Fruit fly (Drosophila melanogaster) whole organism, embryonic: ENCODE measurements around the gene RluA-1.

ENCODE experiments used
- CG12104 ChIP-seq: fragments of 200-800 bp; sonication (Bioruptor generic); optimal IDR thresholded peaks from 3 replicates; lab custom pipeline; 2016; ENCODE audit warnings: missing biosample characterization, missing genetic modification characterization
- CG13424 ChIP-seq: fragments of 200-800 bp; sonication (Bioruptor generic); optimal IDR thresholded peaks from 2 replicates; lab custom pipeline; 2019; ENCODE audit warnings: missing biosample characterization, mild to moderate bottlenecking, missing genetic modification characterization, moderate library complexity
- CG15514 ChIP-seq: fragments of 200-800 bp; sonication (Bioruptor generic); optimal IDR thresholded peaks from 3 replicates; lab custom pipeline; 2017; ENCODE audit warnings: missing biosample characterization, missing genetic modification characterization, mild to moderate bottlenecking, moderate library complexity, missing genetic modification reagents
- CG1647 ChIP-seq: fragments of 200-800 bp; sonication (Bioruptor generic); optimal IDR thresholded peaks from 3 replicates; lab custom pipeline; 2016; ENCODE audit warnings: missing biosample characterization, missing genetic modification characterization
- CG16779 ChIP-seq: fragments of 200-800 bp; sonication (Bioruptor generic); IDR thresholded peaks from 2 replicates; pipeline ENCODE4 v1.3.6; 2022; ENCODE audit warnings: missing biosample characterization, missing genetic modification characterization
- CG18262 ChIP-seq: fragments of 200-800 bp; optimal IDR thresholded peaks from 3 replicates; lab custom pipeline; 2019; ENCODE audit warnings: missing biosample characterization, mild to moderate bottlenecking, missing genetic modification characterization, moderate library complexity
- CG2116 ChIP-seq: fragments of 200-800 bp; sonication (Bioruptor generic); optimal IDR thresholded peaks from 3 replicates; lab custom pipeline; 2018; ENCODE audit warnings: missing biosample characterization, mild to moderate bottlenecking, missing genetic modification characterization
- CG2889 ChIP-seq: fragments of 200-800 bp; sonication (Bioruptor generic); IDR thresholded peaks from 3 replicates; pipeline ENCODE4 v1.3.6; 2022; ENCODE audit warnings: missing biosample characterization, missing genetic modification characterization
- CG30020 ChIP-seq: fragments of 200-800 bp; optimal IDR thresholded peaks from 2 replicates; lab custom pipeline; 2019; ENCODE audit warnings: missing biosample characterization, mild to moderate bottlenecking, missing genetic modification characterization, moderate library complexity
- CG32767 ChIP-seq: fragments of 200-800 bp; sonication (Bioruptor generic); IDR thresholded peaks from 2 replicates; pipeline ENCODE4 v1.3.6; 2022; ENCODE audit warnings: missing biosample characterization, missing genetic modification characterization
- CG3838 ChIP-seq: fragments of 200-800 bp; sonication (Bioruptor generic); optimal IDR thresholded peaks from 3 replicates; lab custom pipeline; 2016; ENCODE audit warnings: missing biosample characterization, missing genetic modification characterization
- CG43689 ChIP-seq: fragments of 200-800 bp; sonication (Bioruptor generic); IDR thresholded peaks from 2 replicates; pipeline ENCODE4 v1.3.6; 2022; ENCODE audit warnings: missing biosample characterization, missing genetic modification characterization
- CG5953 ChIP-seq: fragments of 200-800 bp; sonication (Bioruptor generic); IDR thresholded peaks from 2 replicates; pipeline ENCODE4 v1.3.6; 2022; ENCODE audit warnings: missing biosample characterization, missing genetic modification characterization
- CG6765 ChIP-seq: fragments of 200-800 bp; sonication (Bioruptor generic); optimal IDR thresholded peaks from 3 replicates; lab custom pipeline; 2017; ENCODE audit warnings: missing biosample characterization, mild to moderate bottlenecking, missing genetic modification characterization
- CG6854 ChIP-seq: fragments of 200-800 bp; sonication (Bioruptor generic); optimal IDR thresholded peaks from 3 replicates; lab custom pipeline; 2017; ENCODE audit warnings: missing biosample characterization, mild to moderate bottlenecking, missing genetic modification characterization
- CG7556 ChIP-seq: fragments of 200-800 bp; sonication (Bioruptor generic); optimal IDR thresholded peaks from 2 replicates; lab custom pipeline; 2017; ENCODE audit warnings: missing biosample characterization, mild to moderate bottlenecking, missing genetic modification characterization
- CG7963 ChIP-seq: fragments of 200-800 bp; sonication (Bioruptor generic); IDR thresholded peaks from 3 replicates; pipeline ENCODE4 v1.3.6; 2022; ENCODE audit warnings: missing biosample characterization, missing genetic modification characterization; ENCODE audit not compliant: partially characterized antibody
- CG8388 ChIP-seq: fragments of 200-800 bp; sonication (Bioruptor generic); optimal IDR thresholded peaks from 2 replicates; lab custom pipeline; 2019; ENCODE audit warnings: missing biosample characterization, mild to moderate bottlenecking, missing genetic modification characterization, moderate library complexity
- CG9437 ChIP-seq: fragments of 200-800 bp; sonication (Bioruptor generic); optimal IDR thresholded peaks from 2 replicates; lab custom pipeline; 2018; ENCODE audit warnings: missing biosample characterization, mild to moderate bottlenecking, missing genetic modification characterization
- Deaf1 ChIP-seq: fragments of 200-800 bp; optimal IDR thresholded peaks from 3 replicates; lab custom pipeline; 2019; ENCODE audit warnings: missing biosample characterization, mild to moderate bottlenecking, missing genetic modification characterization, moderate library complexity
- Dip2 ChIP-seq: fragments of 200-800 bp; sonication (Bioruptor generic); IDR thresholded peaks from 2 replicates; pipeline ENCODE4 v1.3.6; 2022; ENCODE audit warnings: missing biosample characterization, missing genetic modification characterization
- Dip3 ChIP-seq: fragments of 200-800 bp; sonication (Bioruptor generic); optimal IDR thresholded peaks from 3 replicates; lab custom pipeline; 2016; ENCODE audit warnings: missing biosample characterization, missing genetic modification characterization
- E2f1 ChIP-seq: fragments of 200-800 bp; sonication (Bioruptor generic); IDR thresholded peaks from 2 replicates; pipeline ENCODE4 v1.3.6; 2022; ENCODE audit warnings: missing biosample characterization, missing genetic modification characterization
- Fer2 ChIP-seq: fragments of 200-800 bp; sonication (Bioruptor generic); optimal IDR thresholded peaks from 2 replicates; lab custom pipeline; 2018; ENCODE audit warnings: missing biosample characterization, mild to moderate bottlenecking, missing genetic modification characterization, moderate library complexity
- H15 ChIP-seq: fragments of 200-800 bp; sonication (Bioruptor generic); IDR thresholded peaks from 3 replicates; pipeline ENCODE4 v1.3.6; 2022; ENCODE audit warnings: missing biosample characterization, missing genetic modification characterization
- HHEX ChIP-seq: fragments of 200-800 bp; sonication (Bioruptor generic); optimal IDR thresholded peaks from 3 replicates; lab custom pipeline; 2017; ENCODE audit warnings: missing biosample characterization, mild to moderate bottlenecking, missing genetic modification characterization, missing genetic modification reagents
- Hr51 ChIP-seq, 2 experiments: fragments of 200-800 bp; sonication (Bioruptor generic); optimal IDR thresholded peaks; 2 replicates in 1 of 2; 3 replicates in 1 of 2; lab custom pipeline; 2016 to 2018; ENCODE audit warnings: missing biosample characterization in 2 of 2, missing genetic modification characterization in 2 of 2, mild to moderate bottlenecking in 1 of 2, moderate library complexity in 1 of 2
- Hsf ChIP-seq: fragments of 200-800 bp; sonication (Bioruptor generic); optimal IDR thresholded peaks from 3 replicates; lab custom pipeline; 2016; ENCODE audit warnings: missing biosample characterization, missing genetic modification characterization
- Myb ChIP-seq: fragments of 200-800 bp; sonication (Bioruptor generic); optimal IDR thresholded peaks from 2 replicates; lab custom pipeline; 2016; ENCODE audit warnings: missing biosample characterization, missing genetic modification characterization
- Nf-YC ChIP-seq: fragments of 200-800 bp; optimal IDR thresholded peaks from 3 replicates; lab custom pipeline; 2019; ENCODE audit warnings: missing biosample characterization, mild to moderate bottlenecking, missing genetic modification characterization, moderate library complexity
- abd-A ChIP-seq: fragments of 200-800 bp; sonication (Bioruptor generic); optimal IDR thresholded peaks from 3 replicates; lab custom pipeline; 2019; ENCODE audit warnings: missing biosample characterization, mild to moderate bottlenecking, missing genetic modification characterization, moderate library complexity
- ara ChIP-seq: fragments of 200-800 bp; sonication (Bioruptor generic); IDR thresholded peaks from 2 replicates; pipeline ENCODE4 v1.3.6; 2022; ENCODE audit warnings: missing biosample characterization, missing genetic modification characterization
- bsh ChIP-seq, 2 experiments: fragments of 200-800 bp; sonication (Bioruptor generic); optimal IDR thresholded peaks; 2 replicates each; lab custom pipeline; 2017 to 2018; ENCODE audit warnings: mild to moderate bottlenecking in 2 of 2, missing biosample characterization in 2 of 2, missing genetic modification characterization in 2 of 2, moderate library complexity in 1 of 2
- crol ChIP-seq: fragments of 200-800 bp; sonication (Bioruptor generic); IDR thresholded peaks from 2 replicates; pipeline ENCODE4 v1.3.6; 2022; ENCODE audit warnings: missing biosample characterization, missing genetic modification characterization
- disco-r ChIP-seq: fragments of 200-800 bp; sonication (Bioruptor generic); optimal IDR thresholded peaks from 2 replicates; lab custom pipeline; 2016; ENCODE audit warnings: missing biosample characterization, missing genetic modification characterization
- dysf ChIP-seq: fragments of 200-800 bp; sonication (Bioruptor generic); IDR thresholded peaks from 3 replicates; pipeline ENCODE4 v1.3.6; 2022; ENCODE audit warnings: missing biosample characterization, missing genetic modification characterization
- emc ChIP-seq: fragments of 200-800 bp; sonication (Bioruptor generic); optimal IDR thresholded peaks from 2 replicates; lab custom pipeline; 2016; ENCODE audit warnings: missing biosample characterization, missing genetic modification characterization
- ind ChIP-seq: fragments of 200-800 bp; sonication (Bioruptor generic); optimal IDR thresholded peaks from 3 replicates; lab custom pipeline; 2016; ENCODE audit warnings: missing biosample characterization, missing genetic modification characterization
- kay ChIP-seq: fragments of 200-800 bp; sonication (Bioruptor generic); optimal IDR thresholded peaks from 2 replicates; lab custom pipeline; 2016; ENCODE audit warnings: missing biosample characterization, missing genetic modification characterization
- kni ChIP-seq: fragments of 200-800 bp; sonication (Bioruptor generic); optimal IDR thresholded peaks from 3 replicates; lab custom pipeline; 2017; ENCODE audit warnings: mild to moderate bottlenecking, missing biosample characterization, missing genetic modification reagents, missing genetic modification characterization
- lmd ChIP-seq: fragments of 200-800 bp; sonication (Bioruptor generic); IDR thresholded peaks from 2 replicates; pipeline ENCODE4 v1.3.6; 2022; ENCODE audit warnings: missing biosample characterization, missing genetic modification characterization
- otp ChIP-seq: fragments of 200-800 bp; sonication (Bioruptor generic); IDR thresholded peaks from 3 replicates; pipeline ENCODE4, ENCODE4 v1.3.6; 2022; ENCODE audit warnings: missing biosample characterization, missing genetic modification characterization
- pan ChIP-seq, 4 experiments: fragments of >200 bp in 3 of 4; fragments of 200-800 bp in 1 of 4; sonication (Bioruptor generic) in 1 of 4; optimal IDR thresholded peaks in 3 of 4; IDR thresholded peaks in 1 of 4; 2 replicates each; pipeline versions ENCODE4 v1.3.6 to Lab custom; 2017 to 2022; ENCODE audit warnings: missing biosample characterization in 2 of 4, missing genetic modification characterization in 2 of 4, mixed read lengths in 1 of 4
- pfk ChIP-seq: fragments of 200-800 bp; sonication (Bioruptor generic); optimal IDR thresholded peaks from 2 replicates; lab custom pipeline; 2018; ENCODE audit warnings: missing biosample characterization, mild to moderate bottlenecking, missing genetic modification characterization, moderate library complexity
- pho ChIP-seq: fragments of 200-800 bp; sonication (Bioruptor generic); optimal IDR thresholded peaks from 2 replicates; lab custom pipeline; 2016; ENCODE audit warnings: missing biosample characterization, missing genetic modification characterization
- pita ChIP-seq: fragments of 200-800 bp; sonication (Bioruptor generic); optimal IDR thresholded peaks from 2 replicates; lab custom pipeline; 2017; ENCODE audit warnings: missing biosample characterization, mild to moderate bottlenecking, missing genetic modification characterization
- sc ChIP-seq, 3 experiments: fragments of >200 bp in 2 of 3; fragments of 200-800 bp in 1 of 3; sonication (Bioruptor generic) in 1 of 3; optimal IDR thresholded peaks; 2 replicates in 2 of 3; 3 replicates in 1 of 3; lab custom pipeline; 2017; ENCODE audit warnings: mild to moderate bottlenecking in 1 of 3, missing biosample characterization in 1 of 3, missing genetic modification characterization in 1 of 3, missing genetic modification reagents in 1 of 3
- schlank ChIP-seq: fragments of 200-800 bp; sonication (Bioruptor generic); optimal IDR thresholded peaks from 2 replicates; lab custom pipeline; 2018; ENCODE audit warnings: missing biosample characterization, mild to moderate bottlenecking, missing genetic modification characterization

Gene RluA-1

DNA sequence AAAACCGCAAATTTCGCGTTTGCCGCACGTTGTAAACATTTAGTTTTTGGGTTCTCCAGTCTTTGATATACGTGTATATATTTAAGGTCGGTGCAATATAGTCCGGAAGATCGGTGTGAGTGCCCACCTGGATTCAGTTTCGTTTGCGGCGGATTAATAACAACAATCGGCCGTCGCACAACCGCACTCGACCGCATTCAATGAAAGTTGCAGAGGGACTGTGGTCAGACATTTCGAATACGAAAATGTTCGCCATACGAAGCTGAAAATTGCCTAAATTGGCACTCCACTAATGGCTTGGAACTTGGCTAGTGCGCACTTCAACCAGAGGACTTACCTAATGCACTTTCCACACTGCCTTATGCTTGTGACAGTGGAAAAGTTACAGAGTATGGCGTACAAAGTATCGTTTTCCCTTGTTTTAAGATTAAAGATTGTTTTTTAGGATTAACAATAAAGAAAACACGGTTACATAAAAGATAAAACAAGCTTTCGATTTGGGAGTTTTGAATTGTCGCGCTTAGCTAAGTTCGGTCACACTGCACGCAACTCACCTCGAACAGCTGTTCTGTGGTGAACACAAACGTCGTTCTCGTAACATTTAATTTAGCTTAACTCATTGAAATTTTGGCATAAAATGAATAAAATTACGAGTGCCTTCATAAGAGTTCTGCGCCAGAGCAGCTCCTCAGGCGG is 32.6 kb upstream of the RluA-1 start, which contains the start of the genes Myo31DF and CG6094 (continued):
- TF ChIP-seq Deaf1 (tag; lab: Kevin White, UChicago): peak; percentile 89
- TF ChIP-seq CG1647: no peak
- peak; percentile 68 for TF ChIP-seq Myb (GFP tag; lab: Kevin White, UChicago)
- no peak for TF ChIP-seq CG2889 (GFP tag; lab: Robert Waterston, UW)
- TF ChIP-seq lmd (GFP tag; lab: Robert Waterston, UW): peak; percentile 5; the same call in 1 of the 2 replicates
- no peak for TF ChIP-seq kni (GFP tag; lab: Kevin White, UChicago)
- peak; percentile 71 for TF ChIP-seq CG30020 (tag; lab: Kevin White, UChicago)
- no peak for TF ChIP-seq CG18262 (tag; lab: Kevin White, UChicago)
- no peak for TF ChIP-seq crol (GFP tag; lab: Robert Waterston, UW)
- TF ChIP-seq CG5953 (GFP tag; lab: Robert Waterston, UW): peak; percentile 41; the same call in 1 of the 2 replicates
- no peak for TF ChIP-seq Fer2
- peak; percentile 47 for TF ChIP-seq CG6765
- no peak for TF ChIP-seq ind
- TF ChIP-seq pita: peak; percentile 95
- no peak for TF ChIP-seq disco-r
- TF ChIP-seq HHEX: peak; percentile 12
- TF ChIP-seq schlank (tag; lab: Kevin White, UChicago): no peak
- TF ChIP-seq Dip2: no peak
- no peak for TF ChIP-seq CG16779 (GFP tag; lab: Robert Waterston, UW)
- TF ChIP-seq Nf-YC: peak; percentile 19
- TF ChIP-seq CG8388 (GFP tag; lab: Kevin White, UChicago): no peak
- no peak for TF ChIP-seq CG12104 (GFP tag; lab: Kevin White, UChicago)
- TF ChIP-seq otp: no peak
- TF ChIP-seq CG6854 (GFP tag; lab: Kevin White, UChicago): peak; percentile 44
- TF ChIP-seq H15 (GFP tag; lab: Robert Waterston, UW): no peak
- TF ChIP-seq pho (GFP tag; lab: Kevin White, UChicago): peak; percentile 55
- TF ChIP-seq sc (optimal IDR thresholded peaks at IDR 0.05; lab: Kevin White, UChicago): no peak
- no peak for TF ChIP-seq sc (GFP tag; optimal IDR thresholded peaks at IDR 0.05; lab: Kevin White, UChicago)
- peak in 1 of 2 experiments; percentile 26 for TF ChIP-seq Hr51 (GFP tag; optimal IDR thresholded peaks at IDR 0.05; lab: Kevin White, UChicago)
- TF ChIP-seq E2f1 (GFP tag; lab: Robert Waterston, UW): no peak
- no peak for TF ChIP-seq CG9437 (GFP tag; lab: Kevin White, UChicago)
- no peak for TF ChIP-seq CG7556 (GFP tag; lab: Kevin White, UChicago)
- peak; percentile 74 for TF ChIP-seq CG2116
- no peak for TF ChIP-seq pfk (GFP tag; lab: Kevin White, UChicago)
- 0 out of 3 replicates have a peak, but pooled peaks have one; percentile 28 for TF ChIP-seq dysf (GFP tag; lab: Robert Waterston, UW)
- TF ChIP-seq CG43689 (GFP tag; lab: Robert Waterston, UW): no peak
- peak; percentile 30 for TF ChIP-seq CG13424
- TF ChIP-seq CG32767 (GFP tag; lab: Robert Waterston, UW): 0 out of 2 replicates have a peak, but pooled peaks have one; percentile 9
- TF ChIP-seq ara (GFP tag; lab: Robert Waterston, UW): no peak; the same call in 1 of the 2 replicates
- TF ChIP-seq bsh (GFP tag; optimal IDR thresholded peaks at IDR 0.05; lab: Kevin White, UChicago): no peak
- TF ChIP-seq pan (optimal IDR thresholded peaks at IDR 0.05; lab: Kevin White, UChicago): no peak
- peak in 1 of 2 experiments; percentile 17 for TF ChIP-seq pan (GFP tag; optimal IDR thresholded peaks at IDR 0.05 in 1 of 2, IDR thresholded peaks at IDR 0.05 in 1 of 2)
- no peak for TF ChIP-seq emc (GFP tag; lab: Kevin White, UChicago)
- peak; percentile 15 for TF ChIP-seq abd-A (tag; lab: Kevin White, UChicago)
- TF ChIP-seq Hsf (GFP tag; lab: Kevin White, UChicago): no peak
- no peak for TF ChIP-seq kay
- no peak for TF ChIP-seq CG3838 (GFP tag; lab: Kevin White, UChicago)
- TF ChIP-seq CG15514 (GFP tag; lab: Kevin White, UChicago): peak; percentile 88
- TF ChIP-seq CG7963 (GFP tag; lab: Robert Waterston, UW): no peak
- no peak for TF ChIP-seq Dip3 (GFP tag; lab: Kevin White, UChicago)
